Fruit fly (Drosophila melanogaster): ENCODE measurements around the gene Remo.

dm6 chrX:13303527-13303655 lies 15.5 kb downstream of the Remo start, which contains the start of gene IP3K2:
- TF ChIP-seq CG8478 (optimal IDR thresholded peaks at IDR 0.05) (no peak), EcR (GFP tag; optimal IDR thresholded peaks at IDR 0.05) (no peak)

All from whole organism.